Worm (Caenorhabditis elegans) whole organism, L3 larva: ENCODE data around the gene cyp-33C8.

Source experiments
- ZK546.5 ChIP-seq: sonication (generic microtip); optimal IDR thresholded peaks from 2 replicates; lab custom pipeline; 2017; ENCODE audit warnings: missing biosample characterization, missing genetic modification characterization
- aly-2 ChIP-seq: fragments of 150-350 bp; optimal IDR thresholded peaks from 2 replicates; lab custom pipeline; 2014; ENCODE audit warnings: missing biosample characterization, missing genetic modification characterization
- ama-1 ChIP-seq: fragments of 150-350 bp; optimal IDR thresholded peaks from 2 replicates; lab custom pipeline; 2018
- ceh-82 ChIP-seq: fragments of 150-350 bp; optimal IDR thresholded peaks from 2 replicates; lab custom pipeline; 2014; ENCODE audit warnings: missing biosample characterization, missing genetic modification characterization
- ceh-9 ChIP-seq: sonication (generic microtip); optimal IDR thresholded peaks from 2 replicates; lab custom pipeline; 2018; ENCODE audit warnings: missing biosample characterization, missing genetic modification characterization
- daf-12 ChIP-seq: fragments of 150-350 bp; optimal IDR thresholded peaks from 2 replicates; lab custom pipeline; 2014; ENCODE audit warnings: missing biosample characterization, missing genetic modification reagents, missing genetic modification characterization
- egl-27 ChIP-seq: sonication (generic microtip); optimal IDR thresholded peaks from 4 replicates; lab custom pipeline; 2017; ENCODE audit warnings: missing biosample characterization, missing genetic modification reagents, missing genetic modification characterization
- egl-5 ChIP-seq: fragments of 150-350 bp; optimal IDR thresholded peaks from 2 replicates; lab custom pipeline; 2017; ENCODE audit warnings: missing biosample characterization, missing genetic modification reagents, missing genetic modification characterization, inconsistent platforms
- elt-2 ChIP-seq: sonication (generic microtip); optimal IDR thresholded peaks from 2 replicates; lab custom pipeline; 2016; ENCODE audit warnings: missing genetic modification reagents, mild to moderate bottlenecking, missing genetic modification characterization, missing compliant biosample characterization
- elt-3 ChIP-seq, 3 experiments: fragments of 150-350 bp in 1 of 3; sonication (generic microtip) in 2 of 3; optimal IDR thresholded peaks; 2 replicates in 2 of 3; 4 replicates in 1 of 3; lab custom pipeline; 2014 to 2017; ENCODE audit warnings: missing biosample characterization in 3 of 3, missing genetic modification characterization in 3 of 3
- fkh-10 ChIP-seq: sonication (generic microtip); optimal IDR thresholded peaks from 2 replicates; lab custom pipeline; 2017; ENCODE audit warnings: missing biosample characterization, missing genetic modification reagents, missing genetic modification characterization
- fkh-2 ChIP-seq: fragments of 150-350 bp; optimal IDR thresholded peaks from 2 replicates; lab custom pipeline; 2014; ENCODE audit warnings: missing biosample characterization, missing genetic modification reagents, missing genetic modification characterization
- fos-1 ChIP-seq: fragments of 150-350 bp; optimal IDR thresholded peaks from 2 replicates; lab custom pipeline; 2014; ENCODE audit warnings: missing biosample characterization, missing genetic modification characterization
- hmg-11 ChIP-seq: sonication (generic microtip); optimal IDR thresholded peaks from 2 replicates; lab custom pipeline; 2016; ENCODE audit warnings: missing genetic modification characterization, missing compliant biosample characterization
- jun-1 ChIP-seq: fragments of 150-350 bp; optimal IDR thresholded peaks from 2 replicates; lab custom pipeline; 2014; ENCODE audit warnings: missing biosample characterization, missing genetic modification reagents, missing genetic modification characterization
- lin-15B ChIP-seq: fragments of 150-350 bp; optimal IDR thresholded peaks from 2 replicates; lab custom pipeline; 2014; ENCODE audit warnings: missing biosample characterization, missing genetic modification characterization
- lin-39 ChIP-seq: fragments of 150-350 bp; optimal IDR thresholded peaks from 2 replicates; lab custom pipeline; 2018; ENCODE audit warnings: missing biosample characterization, missing genetic modification reagents, missing genetic modification characterization
- lsy-12 ChIP-seq: sonication (generic microtip); optimal IDR thresholded peaks from 2 replicates; lab custom pipeline; 2016; ENCODE audit warnings: mild to moderate bottlenecking, missing genetic modification characterization, missing compliant biosample characterization
- mml-1 ChIP-seq: fragments of 150-350 bp; sonication (generic microtip); optimal IDR thresholded peaks from 3 replicates; lab custom pipeline; 2014; ENCODE audit warnings: missing biosample characterization, missing genetic modification characterization
- nfya-1 ChIP-seq: sonication (generic microtip); optimal IDR thresholded peaks from 2 replicates; lab custom pipeline; 2017; ENCODE audit warnings: missing genetic modification characterization, mild to moderate bottlenecking, missing compliant biosample characterization, antibody characterized with exemption, moderate library complexity; ENCODE audit not compliant: insufficient read depth
- nhr-11 ChIP-seq: fragments of 150-350 bp; optimal IDR thresholded peaks from 2 replicates; lab custom pipeline; 2014; ENCODE audit warnings: missing biosample characterization, missing genetic modification characterization
- nhr-23 ChIP-seq: fragments of 150-350 bp; optimal IDR thresholded peaks from 2 replicates; lab custom pipeline; 2014; ENCODE audit warnings: missing biosample characterization, missing genetic modification reagents, missing genetic modification characterization
- nhr-237 ChIP-seq: fragments of 150-350 bp; optimal IDR thresholded peaks from 2 replicates; lab custom pipeline; 2014; ENCODE audit warnings: missing biosample characterization, missing genetic modification characterization
- nhr-25 ChIP-seq: sonication (generic microtip); optimal IDR thresholded peaks from 2 replicates; lab custom pipeline; 2017; ENCODE audit warnings: missing biosample characterization, missing genetic modification characterization
- nhr-28 ChIP-seq: fragments of 150-350 bp; optimal IDR thresholded peaks from 2 replicates; lab custom pipeline; 2014; ENCODE audit warnings: missing biosample characterization, missing genetic modification characterization
- nhr-43 ChIP-seq: sonication (generic microtip); optimal IDR thresholded peaks from 2 replicates; lab custom pipeline; 2016; ENCODE audit warnings: mild to moderate bottlenecking, missing genetic modification characterization, missing compliant biosample characterization; ENCODE audit not compliant: poor library complexity, severe bottlenecking
- nhr-67 ChIP-seq: fragments of 150-350 bp; optimal IDR thresholded peaks from 2 replicates; lab custom pipeline; 2014; ENCODE audit warnings: missing biosample characterization, missing genetic modification characterization
- nhr-76 ChIP-seq: fragments of 150-350 bp; sonication (generic microtip); optimal IDR thresholded peaks from 5 replicates; lab custom pipeline; 2014; ENCODE audit warnings: missing biosample characterization, missing genetic modification characterization
- pha-4 ChIP-seq: fragments of 150-350 bp; optimal IDR thresholded peaks from 2 replicates; lab custom pipeline; 2014; ENCODE audit warnings: missing biosample characterization, missing genetic modification reagents, missing genetic modification characterization
- pqm-1 ChIP-seq: fragments of 150-350 bp; optimal IDR thresholded peaks from 2 replicates; lab custom pipeline; 2017; ENCODE audit warnings: missing biosample characterization, missing genetic modification characterization, inconsistent platforms
- sea-2 ChIP-seq: fragments of 150-350 bp; sonication (generic microtip); optimal IDR thresholded peaks from 4 replicates; lab custom pipeline; 2014; ENCODE audit warnings: missing biosample characterization, missing genetic modification reagents, missing genetic modification characterization
- skn-1 ChIP-seq: fragments of 150-350 bp; optimal IDR thresholded peaks from 2 replicates; lab custom pipeline; 2014; ENCODE audit warnings: missing biosample characterization, missing genetic modification characterization
- snpc-4 ChIP-seq: fragments of 150-350 bp; optimal IDR thresholded peaks from 2 replicates; lab custom pipeline; 2014; ENCODE audit warnings: missing biosample characterization, missing genetic modification characterization
- tbx-2 ChIP-seq: sonication (generic microtip); optimal IDR thresholded peaks from 2 replicates; lab custom pipeline; 2016; ENCODE audit warnings: mild to moderate bottlenecking, missing genetic modification characterization, missing compliant biosample characterization
- unc-39 ChIP-seq: sonication (generic microtip); optimal IDR thresholded peaks from 4 replicates; lab custom pipeline; 2017; ENCODE audit warnings: missing biosample characterization, missing genetic modification characterization
- unc-62 ChIP-seq: fragments of 150-350 bp; sonication (generic microtip); optimal IDR thresholded peaks from 4 replicates; lab custom pipeline; 2014; ENCODE audit warnings: missing biosample characterization, missing genetic modification reagents, missing genetic modification characterization
- zag-1 ChIP-seq: fragments of 150-350 bp; optimal IDR thresholded peaks from 2 replicates; lab custom pipeline; 2014; ENCODE audit warnings: missing biosample characterization, missing genetic modification characterization
- ztf-11 ChIP-seq: fragments of 150-350 bp; optimal IDR thresholded peaks from 2 replicates; lab custom pipeline; 2014; ENCODE audit warnings: missing biosample characterization, missing genetic modification characterization
- ztf-4 ChIP-seq: fragments of 150-350 bp; optimal IDR thresholded peaks from 2 replicates; lab custom pipeline; 2014; ENCODE audit warnings: missing biosample characterization, missing genetic modification characterization

The cyp-33C8 gene

ce11 chrV:3774653-3775052 lies 28.7 kb downstream of the cyp-33C8 start:
- no peak for TF ChIP-seq skn-1 (tag; lab: Kevin White, UChicago)
- TF ChIP-seq ceh-9 (tag; lab: Kevin White, UChicago) = no peak
- no peak for TF ChIP-seq unc-62 (GFP tag; lab: Kevin White, UChicago)
- TF ChIP-seq fkh-2 = no peak
- TF ChIP-seq hmg-11 (tag; lab: Kevin White, UChicago) = no peak
- no peak for TF ChIP-seq aly-2
- no peak for TF ChIP-seq lin-15B (tag; lab: Kevin White, UChicago)
- TF ChIP-seq ZK546.5 = no peak
- no peak for TF ChIP-seq unc-39 (tag; lab: Kevin White, UChicago)
- TF ChIP-seq ama-1 = peak; percentile 78
- TF ChIP-seq ceh-82 (tag; lab: Kevin White, UChicago) = no peak
- TF ChIP-seq nhr-11 = no peak
- TF ChIP-seq pqm-1 = peak; percentile 14
- peak; percentile 19 for TF ChIP-seq elt-2 (tag; lab: Kevin White, UChicago)
- TF ChIP-seq jun-1 (tag; lab: Kevin White, UChicago) = no peak
- TF ChIP-seq fos-1 = no peak
- no peak for TF ChIP-seq lin-39 (tag; lab: Kevin White, UChicago)
- TF ChIP-seq nhr-76 (tag; lab: Kevin White, UChicago) = no peak
- TF ChIP-seq, all 47 proteins: peak for 3

- no peak for TF ChIP-seq ceh-9 (tag; lab: Kevin White, UChicago)
- TF ChIP-seq aly-2 = no peak
- TF ChIP-seq elt-3 (tag; optimal IDR thresholded peaks at IDR 0.05; lab: Kevin White, UChicago) = no peak
- no peak for TF ChIP-seq zag-1 (tag; lab: Kevin White, UChicago)
- no peak for TF ChIP-seq tbx-2 (tag; lab: Kevin White, UChicago)
- no peak for TF ChIP-seq ztf-4 (tag; lab: Kevin White, UChicago)
- no peak for TF ChIP-seq ztf-11 (tag; lab: Kevin White, UChicago)
- TF ChIP-seq daf-12 = no peak
- TF ChIP-seq nfya-1 (tag; lab: Kevin White, UChicago) = no peak
- TF ChIP-seq mml-1 = no peak
Measured at ce11 chrV:3773618-3774017, 29.7 kb downstream of the cyp-33C8 start.

- TF ChIP-seq ceh-82 (tag; lab: Kevin White, UChicago) (no peak), nhr-28 (tag; lab: Kevin White, UChicago) (no peak), pha-4 (tag; lab: Kevin White, UChicago) (no peak), fkh-2 (no peak), fkh-10 (no peak), egl-27 (tag; lab: Kevin White, UChicago) (no peak), nhr-23 (tag; lab: Kevin White, UChicago) (peak; percentile 10), sea-2 (no peak), fos-1 (no peak), nhr-67 (no peak), tbx-2 (tag; lab: Kevin White, UChicago) (no peak), nhr-43 (tag; lab: Kevin White, UChicago) (peak; percentile 42), nhr-25 (tag; lab: Kevin White, UChicago) (peak; percentile 22)
Measured at ce11 chrV:3771437-3772256, 31.7 kb downstream of the cyp-33C8 start, which contains the start of the genes R08E5.1 and rips-1. Gene R08E5.1, minus strand, starts transcription at chrV:3771518. Gene rips-1, plus strand, starts transcription at chrV:3772021.

ce11 chrV:3768270-3768669 lies 35.1 kb downstream of the cyp-33C8 start, which contains the start of gene R08E5.4:
Gene R08E5.4, plus strand, starts transcription at chrV:3768570.
- TF ChIP-seq hmg-11 (tag; lab: Kevin White, UChicago) = no peak
- no peak for TF ChIP-seq aly-2
- no peak for TF ChIP-seq lin-15B (tag; lab: Kevin White, UChicago)
- no peak for TF ChIP-seq nhr-237 (tag; lab: Kevin White, UChicago)
- no peak for TF ChIP-seq elt-2 (tag; lab: Kevin White, UChicago)
- TF ChIP-seq sea-2 = no peak
- TF ChIP-seq snpc-4 (tag; lab: Kevin White, UChicago) = no peak
- no peak for TF ChIP-seq egl-5 (tag; lab: Kevin White, UChicago)
- no peak for TF ChIP-seq pha-4 (tag; lab: Kevin White, UChicago)
- TF ChIP-seq lsy-12 (tag; lab: Kevin White, UChicago) = no peak
- TF ChIP-seq fos-1 = no peak
- no peak for TF ChIP-seq nhr-76 (tag; lab: Kevin White, UChicago)
- no peak for TF ChIP-seq nhr-28 (tag; lab: Kevin White, UChicago)
